Worm (Caenorhabditis elegans) whole organism, L1 larva: ENCODE results near the gene clc-29.

Experiments
- C04F5.9 ChIP-seq: sonication (generic microtip); optimal IDR thresholded peaks from 2 replicates; lab custom pipeline; 2016; ENCODE audit warnings: missing genetic modification characterization, missing compliant biosample characterization
- C16A3.4 ChIP-seq: fragments of 150-350 bp; optimal IDR thresholded peaks from 2 replicates; lab custom pipeline; 2014; ENCODE audit warnings: missing biosample characterization, missing genetic modification characterization
- C34B4.2 ChIP-seq: sonication (generic microtip); optimal IDR thresholded peaks from 2 replicates; lab custom pipeline; 2017; ENCODE audit warnings: mild to moderate bottlenecking, missing genetic modification characterization, missing compliant biosample characterization
- F16B12.6 ChIP-seq: fragments of 150-350 bp; optimal IDR thresholded peaks from 2 replicates; lab custom pipeline; 2014; ENCODE audit warnings: missing biosample characterization, missing genetic modification characterization
- aha-1 ChIP-seq: fragments of 150-350 bp; optimal IDR thresholded peaks from 2 replicates; lab custom pipeline; 2014; ENCODE audit warnings: missing biosample characterization, missing genetic modification characterization
- ama-1 ChIP-seq: fragments of 150-350 bp; optimal IDR thresholded peaks from 2 replicates; lab custom pipeline; 2014
- blmp-1 ChIP-seq: fragments of 150-350 bp; optimal IDR thresholded peaks from 2 replicates; lab custom pipeline; 2014; ENCODE audit warnings: missing biosample characterization, missing genetic modification characterization
- ceh-8 ChIP-seq: fragments of 200-800 bp; sonication (Bioruptor generic); optimal IDR thresholded peaks from 2 replicates; lab custom pipeline; 2018; ENCODE audit warnings: mild to moderate bottlenecking, missing genetic modification characterization, moderate library complexity, missing compliant biosample characterization
- ceh-82 ChIP-seq, 3 experiments: fragments of 150-350 bp in 1 of 3; sonication (generic microtip) in 2 of 3; optimal IDR thresholded peaks; 2 replicates each; lab custom pipeline; 2014 to 2017; ENCODE audit warnings: missing biosample characterization in 3 of 3, missing genetic modification characterization in 3 of 3
- ceh-88 ChIP-seq: fragments of 200-800 bp; sonication (Bioruptor generic); IDR thresholded peaks from 2 replicates; pipeline ENCODE4 v1.3.6; 2022; ENCODE audit warnings: missing genetic modification characterization, missing compliant biosample characterization
- ces-1 ChIP-seq: fragments of 150-350 bp; optimal IDR thresholded peaks from 2 replicates; lab custom pipeline; 2014; ENCODE audit warnings: missing biosample characterization, missing genetic modification reagents, missing genetic modification characterization
- dpl-1 ChIP-seq, 3 experiments: fragments of 150-350 bp in 2 of 3; sonication (generic microtip) in 1 of 3; optimal IDR thresholded peaks; 2 replicates each; lab custom pipeline; 2014 to 2017; ENCODE audit warnings: missing biosample characterization in 3 of 3, missing genetic modification characterization in 3 of 3, missing genetic modification reagents in 3 of 3
- efl-3 ChIP-seq: fragments of 200-800 bp; sonication (Bioruptor generic); optimal IDR thresholded peaks from 2 replicates; lab custom pipeline; 2018; ENCODE audit warnings: mild to moderate bottlenecking, missing genetic modification characterization, missing compliant biosample characterization
- egl-13 ChIP-seq: sonication (generic microtip); optimal IDR thresholded peaks from 2 replicates; lab custom pipeline; 2016; ENCODE audit warnings: missing genotype, missing genetic modification reagents, missing genetic modification characterization, missing compliant biosample characterization
- elt-2 ChIP-seq: sonication (generic microtip); optimal IDR thresholded peaks from 2 replicates; lab custom pipeline; 2016; ENCODE audit warnings: missing genetic modification characterization, mild to moderate bottlenecking, inconsistent platforms, missing compliant biosample characterization, missing genetic modification reagents
- ets-5 ChIP-seq: fragments of 200-800 bp; sonication (Bioruptor generic); IDR thresholded peaks from 2 replicates; pipeline ENCODE4 v1.3.6; 2022; ENCODE audit warnings: missing genetic modification characterization, missing compliant biosample characterization
- fkh-4 ChIP-seq: sonication (generic microtip); optimal IDR thresholded peaks from 2 replicates; lab custom pipeline; 2016; ENCODE audit warnings: missing compliant biosample characterization, missing genetic modification characterization, borderline replicate concordance
- fos-1 ChIP-seq: fragments of 150-350 bp; optimal IDR thresholded peaks from 2 replicates; lab custom pipeline; 2014; ENCODE audit warnings: missing biosample characterization, missing genetic modification characterization
- grh-1 ChIP-seq: fragments of 200-800 bp; sonication (Bioruptor generic); IDR thresholded peaks from 2 replicates; pipeline ENCODE4 v1.3.6; 2022; ENCODE audit warnings: missing genetic modification reagents, missing genetic modification characterization, missing compliant biosample characterization
- hlh-4 ChIP-seq: sonication (generic microtip); optimal IDR thresholded peaks from 2 replicates; lab custom pipeline; 2016; ENCODE audit warnings: mild to moderate bottlenecking, missing genetic modification characterization, missing compliant biosample characterization
- hpl-2 ChIP-seq: fragments of 150-350 bp; optimal IDR thresholded peaks from 2 replicates; lab custom pipeline; 2014; ENCODE audit warnings: missing biosample characterization, missing genetic modification reagents, missing genetic modification characterization
- irx-1 ChIP-seq: sonication (generic microtip); optimal IDR thresholded peaks from 2 replicates; lab custom pipeline; 2016; ENCODE audit warnings: missing genetic modification characterization, missing compliant biosample characterization
- isw-1 ChIP-seq: fragments of 200-800 bp; sonication (Bioruptor generic); IDR thresholded peaks from 2 replicates; pipeline ENCODE4 v1.3.6; 2022; ENCODE audit warnings: missing genetic modification characterization, missing compliant biosample characterization
- jun-1 ChIP-seq: fragments of 150-350 bp; optimal IDR thresholded peaks from 2 replicates; lab custom pipeline; 2014; ENCODE audit warnings: missing biosample characterization, missing genetic modification reagents, missing genetic modification characterization
- lin-13 ChIP-seq: fragments of 150-350 bp; optimal IDR thresholded peaks from 2 replicates; lab custom pipeline; 2014; ENCODE audit warnings: missing biosample characterization, missing genetic modification reagents, missing genetic modification characterization
- lin-35 ChIP-seq, 2 experiments: fragments of 150-350 bp; optimal IDR thresholded peaks; 2 replicates each; lab custom pipeline; 2014; ENCODE audit warnings: missing biosample characterization in 2 of 2, missing genetic modification characterization in 2 of 2, missing genetic modification reagents in 2 of 2
- lin-39 ChIP-seq: fragments of 150-350 bp; optimal IDR thresholded peaks from 2 replicates; lab custom pipeline; 2014; ENCODE audit warnings: missing biosample characterization, missing genetic modification reagents, missing genetic modification characterization
- lir-3 ChIP-seq: sonication (generic microtip); optimal IDR thresholded peaks from 2 replicates; lab custom pipeline; 2016; ENCODE audit warnings: mild to moderate bottlenecking, missing genetic modification characterization, moderate library complexity, missing compliant biosample characterization; ENCODE audit not compliant: poor library complexity
- lsy-2 ChIP-seq, 2 experiments: fragments of 150-350 bp; optimal IDR thresholded peaks; 2 replicates each; lab custom pipeline; 2014; ENCODE audit warnings: missing biosample characterization in 2 of 2, missing genetic modification characterization in 2 of 2
- mef-2 ChIP-seq: fragments of 150-350 bp; optimal IDR thresholded peaks from 2 replicates; lab custom pipeline; 2014; ENCODE audit warnings: missing biosample characterization, missing genetic modification characterization
- mep-1 ChIP-seq: fragments of 150-350 bp; optimal IDR thresholded peaks from 2 replicates; lab custom pipeline; 2014; ENCODE audit warnings: missing biosample characterization, missing genetic modification characterization
- nhr-12 ChIP-seq: sonication (generic microtip); optimal IDR thresholded peaks from 2 replicates; lab custom pipeline; 2017; ENCODE audit warnings: missing biosample characterization, missing genetic modification characterization
- nhr-19 ChIP-seq: fragments of 200-800 bp; sonication (Bioruptor generic); conservative IDR thresholded peaks from 2 replicates; pipeline ENCODE4 v1.3.6; 2022; ENCODE audit warnings: missing genetic modification characterization, missing compliant biosample characterization
- nhr-20 ChIP-seq: sonication (generic microtip); optimal IDR thresholded peaks from 2 replicates; lab custom pipeline; 2016; ENCODE audit warnings: mild to moderate bottlenecking, missing genetic modification characterization, missing compliant biosample characterization
- nhr-237 ChIP-seq: fragments of 150-350 bp; optimal IDR thresholded peaks from 2 replicates; lab custom pipeline; 2014; ENCODE audit warnings: missing biosample characterization, missing genetic modification characterization
- nhr-28 ChIP-seq: fragments of 150-350 bp; optimal IDR thresholded peaks from 2 replicates; lab custom pipeline; 2014; ENCODE audit warnings: missing biosample characterization, missing genetic modification characterization
- nhr-47 ChIP-seq: sonication (generic microtip); optimal IDR thresholded peaks from 2 replicates; lab custom pipeline; 2016; ENCODE audit warnings: mild to moderate bottlenecking, missing genetic modification characterization, moderate library complexity, missing compliant biosample characterization
- nhr-71 ChIP-seq: sonication (generic microtip); optimal IDR thresholded peaks from 2 replicates; lab custom pipeline; 2016; ENCODE audit warnings: mild to moderate bottlenecking, missing genetic modification characterization, moderate library complexity, missing compliant biosample characterization
- nhr-85 ChIP-seq: sonication (generic microtip); peaks from one replicate; lab custom pipeline; 2016; ENCODE audit warnings: missing genetic modification characterization, inconsistent platforms, missing compliant biosample characterization
- pag-3 ChIP-seq: sonication (generic microtip); optimal IDR thresholded peaks from 2 replicates; lab custom pipeline; 2017; ENCODE audit warnings: missing genetic modification characterization, mild to moderate bottlenecking, missing compliant biosample characterization, antibody characterized with exemption, borderline replicate concordance; ENCODE audit not compliant: insufficient read depth
- pqm-1 ChIP-seq: sonication (generic microtip); optimal IDR thresholded peaks from 3 replicates; lab custom pipeline; 2017; ENCODE audit warnings: missing biosample characterization, missing genetic modification characterization
- rnt-1 ChIP-seq: sonication (generic microtip); optimal IDR thresholded peaks from 2 replicates; lab custom pipeline; 2016; ENCODE audit warnings: mild to moderate bottlenecking, missing genetic modification characterization, moderate library complexity, missing compliant biosample characterization
- snpc-4 ChIP-seq: fragments of 150-350 bp; optimal IDR thresholded peaks from 2 replicates; lab custom pipeline; 2014; ENCODE audit warnings: missing biosample characterization, missing genetic modification characterization
- sup-37 ChIP-seq: fragments of 200-800 bp; sonication (Bioruptor generic); optimal IDR thresholded peaks from 2 replicates; lab custom pipeline; 2018; ENCODE audit warnings: mild to moderate bottlenecking, missing genetic modification characterization, missing compliant biosample characterization
- swsn-7 ChIP-seq: sonication (generic microtip); optimal IDR thresholded peaks from 2 replicates; lab custom pipeline; 2016; ENCODE audit warnings: missing genetic modification characterization, missing compliant biosample characterization
- tbx-2 ChIP-seq: sonication (generic microtip); optimal IDR thresholded peaks from 2 replicates; lab custom pipeline; 2016; ENCODE audit warnings: missing genetic modification characterization, missing compliant biosample characterization
- unc-30 ChIP-seq: sonication (generic microtip); optimal IDR thresholded peaks from 2 replicates; lab custom pipeline; 2017; ENCODE audit warnings: missing biosample characterization, missing genetic modification characterization
- unc-62 ChIP-seq: fragments of 150-350 bp; optimal IDR thresholded peaks from 2 replicates; lab custom pipeline; 2014; ENCODE audit warnings: missing biosample characterization, missing genetic modification reagents, missing genetic modification characterization
- unc-86 ChIP-seq: sonication (generic microtip); optimal IDR thresholded peaks from 2 replicates; lab custom pipeline; 2016; ENCODE audit warnings: missing genetic modification characterization, missing compliant biosample characterization
- unc-98 ChIP-seq: fragments of 200-800 bp; sonication (Bioruptor generic); IDR thresholded peaks from 2 replicates; pipeline ENCODE4 v1.3.6; 2022; ENCODE audit warnings: missing genetic modification characterization, missing compliant biosample characterization
- xbp-1 ChIP-seq: sonication (generic microtip); optimal IDR thresholded peaks from 2 replicates; lab custom pipeline; 2016; ENCODE audit warnings: missing genetic modification characterization, missing compliant biosample characterization
- ztf-11 ChIP-seq, 2 experiments: sonication (generic microtip); optimal IDR thresholded peaks; 2 replicates each; lab custom pipeline; 2016 to 2017; ENCODE audit warnings: missing genetic modification characterization in 2 of 2, missing biosample characterization in 1 of 2, missing compliant biosample characterization in 1 of 2
- ztf-4 ChIP-seq: fragments of 150-350 bp; optimal IDR thresholded peaks from 2 replicates; lab custom pipeline; 2014; ENCODE audit warnings: missing biosample characterization, missing genetic modification characterization

Gene clc-29

ce11 chrIII:8319100-8319499, 28.6 kb downstream of the clc-29 start, which contains the start of gene F10E9.11:
F10E9.11 (minus strand) TSS chrIII:8319260.
- peak; percentile 76 for TF ChIP-seq jun-1
- TF ChIP-seq nhr-28, result no peak
- peak; percentile 30 for TF ChIP-seq fos-1 (tag; lab: Kevin White, UChicago)
- peak; percentile 74 for TF ChIP-seq unc-86 (tag; lab: Kevin White, UChicago)
- no peak for TF ChIP-seq nhr-12 (tag; lab: Kevin White, UChicago)
- TF ChIP-seq ztf-11 (tag; optimal IDR thresholded peaks at IDR 0.05; lab: Kevin White, UChicago), result peak in 1 of 2 experiments; percentile 91
- peak; percentile 86 for TF ChIP-seq nhr-20
- no peak for TF ChIP-seq mef-2
- TF ChIP-seq unc-62 (GFP tag; lab: Kevin White, UChicago), result no peak
- peak; percentile 57 for TF ChIP-seq ztf-4 (tag; lab: Kevin White, UChicago)
- TF ChIP-seq ceh-88 (GFP tag; lab: Robert Waterston, UW), result peak; percentile 53; the same call in 1 of the 2 replicates
- TF ChIP-seq C16A3.4 (tag; lab: Kevin White, UChicago), result peak; percentile 81
- peak; percentile 9 for TF ChIP-seq elt-2
- peak; percentile 88 to 92 for TF ChIP-seq lsy-2 (tag; optimal IDR thresholded peaks at IDR 0.05; lab: Kevin White, UChicago)
- TF ChIP-seq lin-13, result peak; percentile 75
- TF ChIP-seq fkh-4 (tag; lab: Kevin White, UChicago), result peak; percentile 96
- no peak for TF ChIP-seq pag-3
- peak; percentile 91 for TF ChIP-seq irx-1 (tag; lab: Kevin White, UChicago)
- no peak for TF ChIP-seq pqm-1 (tag; lab: Kevin White, UChicago)
- peak; percentile 85 for TF ChIP-seq xbp-1 (tag; lab: Kevin White, UChicago)
- peak; percentile 93 for TF ChIP-seq nhr-71
- TF ChIP-seq ets-5 (GFP tag; lab: Robert Waterston, UW), result no peak
- peak; percentile 85 for TF ChIP-seq swsn-7 (tag; lab: Kevin White, UChicago)
- peak; percentile 49 for TF ChIP-seq lin-39 (tag; lab: Kevin White, UChicago)
- TF ChIP-seq unc-98 (GFP tag; lab: Robert Waterston, UW), result peak; percentile 76
- peak; percentile 94 for TF ChIP-seq nhr-47 (tag; lab: Kevin White, UChicago)
- TF ChIP-seq ces-1 (GFP tag; lab: Kevin White, UChicago), result no peak
- TF ChIP-seq C04F5.9, result peak; percentile 74
- TF ChIP-seq aha-1 (tag; lab: Kevin White, UChicago), result no peak
- no peak for TF ChIP-seq C34B4.2 (tag; lab: Kevin White, UChicago)
- peak; percentile 92 for TF ChIP-seq tbx-2
- TF ChIP-seq lir-3 (tag; lab: Kevin White, UChicago), result peak; percentile 96
- no peak for TF ChIP-seq sup-37
- no peak for TF ChIP-seq efl-3 (GFP tag; lab: Kevin White, UChicago)
- TF ChIP-seq nhr-19 (GFP tag; lab: Robert Waterston, UW), result peak; percentile 84
- TF ChIP-seq snpc-4 (tag; lab: Kevin White, UChicago), result peak; percentile 51
- TF ChIP-seq nhr-85 (tag; lab: Kevin White, UChicago), result peak; percentile 96
- no peak for TF ChIP-seq unc-30 (tag; lab: Kevin White, UChicago)
- TF ChIP-seq lin-35 (GFP tag; optimal IDR thresholded peaks at IDR 0.05; lab: Kevin White, UChicago), result peak; percentile 98
- peak; percentile 45 for TF ChIP-seq ceh-8
- TF ChIP-seq nhr-237 (tag; lab: Kevin White, UChicago), result peak; percentile 2
- TF ChIP-seq rnt-1 (tag; lab: Kevin White, UChicago), result peak; percentile 98
- TF ChIP-seq hpl-2 (GFP tag; lab: Kevin White, UChicago), result no peak
- TF ChIP-seq ama-1 (lab: Kevin White, UChicago), result peak; percentile 62
- no peak for TF ChIP-seq hlh-4 (tag; lab: Kevin White, UChicago)
- peak; percentile 82 for TF ChIP-seq egl-13 (tag; lab: Kevin White, UChicago)
- peak; percentile 67 for TF ChIP-seq F16B12.6
- no peak; the same call in 1 of the 2 replicates for TF ChIP-seq grh-1 (GFP tag; lab: Robert Waterston, UW)
- peak; percentile 96 for TF ChIP-seq dpl-1 (GFP tag; optimal IDR thresholded peaks at IDR 0.05; lab: Kevin White, UChicago)
- TF ChIP-seq ceh-82 (tag; optimal IDR thresholded peaks at IDR 0.05; lab: Kevin White, UChicago), result peak; percentile 71 to 77 (median 74)
- peak; percentile 95 for TF ChIP-seq mep-1 (tag; lab: Kevin White, UChicago)
- peak; percentile 76 for TF ChIP-seq isw-1
- TF ChIP-seq blmp-1, result peak; percentile 69
